Fruit fly (Drosophila melanogaster): ENCODE results near the gene CG33290.
A peak's percentile ranks its signal among the peaks of the same experiment; 100 is the strongest.

The CG33290 gene

dm6 chr3L:21507354-21507928 is 34.7 kb upstream of the CG33290 start, which contains the start of the genes Glg1 and M6 (continued):
- TF ChIP-seq CG6272 (GFP tag; IDR thresholded peaks at IDR 0.05) (peak; percentile 30; the same call in 1 of the 2 replicates), CG3065 (GFP tag; optimal IDR thresholded peaks at IDR 0.05) (no peak), CG12942 (GFP tag; optimal IDR thresholded peaks at IDR 0.05) (peak; percentile 46), E2f2 (GFP tag; IDR thresholded peaks at IDR 0.05) (peak; percentile 55), Adf1 (GFP tag; IDR thresholded peaks at IDR 0.05) (peak; percentile 41; the same call in 1 of the 2 replicates), CG4820 (GFP tag; optimal IDR thresholded peaks at IDR 0.05) (peak; percentile 41), Optix (GFP tag; IDR thresholded peaks at IDR 0.05) (no peak), CG12155 (GFP tag; optimal IDR thresholded peaks at IDR 0.05) (peak; percentile 75), dm (GFP tag; optimal IDR thresholded peaks at IDR 0.05) (peak; percentile 42), CG17568 (GFP tag; optimal IDR thresholded peaks at IDR 0.05) (no peak), HLH3B (GFP tag; IDR thresholded peaks at IDR 0.05) (peak; percentile 35; the same call in 1 of the 2 replicates), lola (GFP tag; optimal IDR thresholded peaks at IDR 0.05) (peak in 1 of 3 experiments; percentile 65), Tbp (GFP tag; optimal IDR thresholded peaks at IDR 0.05) (no peak), esg (GFP tag; conservative IDR thresholded peaks at IDR 0.05) (peak; percentile 23; the same call in 1 of the 2 replicates), hbn (GFP tag; IDR thresholded peaks at IDR 0.05; ENCODE audit: partially characterized antibody) (peak; percentile 88), BEAF-32 (GFP tag; optimal IDR thresholded peaks at IDR 0.05) (peak; percentile 97), Camta (GFP tag; optimal IDR thresholded peaks at IDR 0.05) (peak; percentile 34), CG10959 (GFP tag; IDR thresholded peaks at IDR 0.05) (no peak), bigmax (GFP tag; optimal IDR thresholded peaks at IDR 0.05) (no peak), Aef1 (GFP tag; IDR thresholded peaks at IDR 0.05) (peak; percentile 19; the same call in 1 of the 3 replicates), gt (GFP tag; IDR thresholded peaks at IDR 0.05) (no peak), Myb (GFP tag; optimal IDR thresholded peaks at IDR 0.05) (peak; percentile 70), maf-S (GFP tag; optimal IDR thresholded peaks at IDR 0.05) (peak; percentile 47), chif (GFP tag; optimal IDR thresholded peaks at IDR 0.05) (peak; percentile 4 to 54), tll (GFP tag; optimal IDR thresholded peaks at IDR 0.05) (peak in 1 of 2 experiments; percentile 30), da (GFP tag; optimal IDR thresholded peaks at IDR 0.05) (peak; percentile 15), GATAe (GFP tag; conservative IDR thresholded peaks at IDR 0.05) (no peak), NC2β (GFP tag; optimal IDR thresholded peaks at IDR 0.05) (peak; percentile 45), CG18599 (GFP tag; optimal IDR thresholded peaks at IDR 0.05) (peak; percentile 77), gem (tag; optimal IDR thresholded peaks at IDR 0.05) (peak; percentile 82), zen2 (GFP tag; IDR thresholded peaks at IDR 0.05; ENCODE audit: partially characterized antibody) (peak; percentile 74), NC2α (GFP tag; optimal IDR thresholded peaks at IDR 0.05) (peak; percentile 5), CG11695 (GFP tag; IDR thresholded peaks at IDR 0.05) (peak; percentile 54; the same call in 2 of the 3 replicates), CG42726 (GFP tag; IDR thresholded peaks at IDR 0.05; ENCODE audit: partially characterized antibody) (peak; percentile 94), pb (GFP tag; optimal IDR thresholded peaks at IDR 0.05) (peak; percentile 56), CG7271 (tag; optimal IDR thresholded peaks at IDR 0.05) (no peak), CG13775 (GFP tag; optimal IDR thresholded peaks at IDR 0.05) (peak; percentile 72), CG12104 (GFP tag; optimal IDR thresholded peaks at IDR 0.05) (no peak), gsb (GFP tag; IDR thresholded peaks at IDR 0.05) (no peak), Med (GFP tag) (peak; percentile 90), CG7556 (GFP tag; optimal IDR thresholded peaks at IDR 0.05) (peak; percentile 61), CG13296 (GFP tag; optimal IDR thresholded peaks at IDR 0.05) (peak; percentile 43), nerfin-2 (GFP tag; IDR thresholded peaks at IDR 0.05; ENCODE audit: partially characterized antibody) (peak; percentile 93), bsh (GFP tag; optimal IDR thresholded peaks at IDR 0.05) (peak in 1 of 2 experiments; percentile 49), scrt (GFP tag; optimal IDR thresholded peaks at IDR 0.05) (peak; percentile 74), CG6765 (GFP tag; optimal IDR thresholded peaks at IDR 0.05) (no peak), CG4424 (GFP tag; optimal IDR thresholded peaks at IDR 0.05) (peak; percentile 71), HLH4C (GFP tag; IDR thresholded peaks at IDR 0.05; ENCODE audit: partially characterized antibody) (peak; percentile 93), Dll (GFP tag; IDR thresholded peaks at IDR 0.05; ENCODE audit: partially characterized antibody) (peak; percentile 96)

All from whole organism, embryonic.